Worm (Caenorhabditis elegans) whole organism, L4 larva: ENCODE measurements around the gene ZK1127.13.

ENCODE experiments used
- T20F7.1 ChIP-seq: fragments of 200-800 bp; sonication (Bioruptor generic); optimal IDR thresholded peaks from 2 replicates; lab custom pipeline; 2018; ENCODE audit warnings: mild to moderate bottlenecking, missing genetic modification characterization, missing compliant biosample characterization
- ZK337.2 ChIP-seq: fragments of 200-800 bp; sonication (Bioruptor generic); IDR thresholded peaks from 2 replicates; pipeline ENCODE4 v1.3.6; 2022; ENCODE audit warnings: missing genetic modification reagents, missing genetic modification characterization, missing compliant biosample characterization
- nhr-48 ChIP-seq: sonication (generic microtip); optimal IDR thresholded peaks from 2 replicates; lab custom pipeline; 2016; ENCODE audit warnings: mild to moderate bottlenecking, missing genetic modification characterization, missing compliant biosample characterization

DNA sequence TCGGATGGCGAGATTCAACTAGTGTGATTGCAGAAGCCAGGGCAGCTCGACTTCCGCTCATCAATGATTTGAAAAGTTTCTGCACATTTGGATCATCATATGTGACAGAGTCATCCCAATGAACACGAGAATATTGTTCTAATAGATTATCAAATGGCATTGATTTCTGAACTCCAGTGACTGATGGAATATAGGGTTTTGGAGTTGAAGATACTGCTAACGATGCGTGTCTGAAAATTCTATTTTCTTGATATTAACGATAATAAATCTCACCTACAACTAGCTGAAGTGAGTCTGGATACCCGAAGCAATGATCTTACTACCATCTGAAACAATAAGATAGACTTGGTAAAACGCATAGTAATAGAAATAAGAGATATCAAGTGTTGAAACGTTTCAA is 47.7 kb downstream of the ZK1127.13 start, which contains the start of gene mmaa-1:
- TF ChIP-seq T20F7.1 (GFP tag; lab: Kevin White, UChicago): peak; percentile 59
- TF ChIP-seq ZK337.2: no peak
- TF ChIP-seq nhr-48 (tag; lab: Kevin White, UChicago): no peak
